Fruit fly (Drosophila melanogaster) whole organism, prepupa: ENCODE data around the gene HisRS.
A peak's percentile ranks its signal among the peaks of the same experiment; 100 is the strongest.

Experiments
- Blimp-1 ChIP-seq: fragments of 200-800 bp; sonication (Bioruptor generic); optimal IDR thresholded peaks from 3 replicates; lab custom pipeline; 2017; ENCODE audit warnings: missing biosample characterization, missing genetic modification characterization, mild to moderate bottlenecking, moderate library complexity, missing genetic modification reagents
- CG10631 ChIP-seq: fragments of 200-800 bp; sonication (Bioruptor generic); optimal IDR thresholded peaks from 2 replicates; lab custom pipeline; 2016; ENCODE audit warnings: missing biosample characterization, missing genetic modification characterization
- CG11294 ChIP-seq: fragments of 200-800 bp; sonication (Bioruptor generic); IDR thresholded peaks from 2 replicates; pipeline ENCODE4 v1.3.6; 2022; ENCODE audit warnings: missing biosample characterization, missing genetic modification characterization
- CG11902 ChIP-seq: fragments of 200-800 bp; sonication (Bioruptor generic); optimal IDR thresholded peaks from 3 replicates; lab custom pipeline; 2016; ENCODE audit warnings: missing biosample characterization, missing genetic modification characterization
- CG15336 ChIP-seq: fragments of 200-800 bp; sonication (Bioruptor generic); IDR thresholded peaks from 2 replicates; pipeline ENCODE4 v1.3.6; 2022; ENCODE audit warnings: missing biosample characterization, missing genetic modification characterization
- CG16779 ChIP-seq: fragments of 200-800 bp; sonication (Bioruptor generic); optimal IDR thresholded peaks from 3 replicates; lab custom pipeline; 2017; ENCODE audit warnings: missing biosample characterization, mild to moderate bottlenecking, missing genetic modification characterization
- CG3032 ChIP-seq: fragments of 200-800 bp; optimal IDR thresholded peaks from 2 replicates; lab custom pipeline; 2019; ENCODE audit warnings: missing biosample characterization, mild to moderate bottlenecking, missing genetic modification characterization, moderate library complexity
- CG31627 ChIP-seq: fragments of 200-800 bp; sonication (Bioruptor generic); optimal IDR thresholded peaks from 3 replicates; lab custom pipeline; 2016; ENCODE audit warnings: missing biosample characterization, missing genetic modification characterization
- CG32006 ChIP-seq: fragments of 200-800 bp; sonication (Bioruptor generic); optimal IDR thresholded peaks from 3 replicates; lab custom pipeline; 2017; ENCODE audit warnings: missing biosample characterization, mild to moderate bottlenecking, missing genetic modification characterization
- CG34406 ChIP-seq: fragments of 200-800 bp; sonication (Bioruptor generic); optimal IDR thresholded peaks from 3 replicates; lab custom pipeline; 2016; ENCODE audit warnings: missing biosample characterization, missing genetic modification characterization
- CG6163 ChIP-seq: fragments of 200-800 bp; sonication (Bioruptor generic); IDR thresholded peaks from 3 replicates; pipeline ENCODE4 v1.3.6; 2022; ENCODE audit warnings: missing biosample characterization, missing genetic modification characterization
- CG6276 ChIP-seq: fragments of 200-800 bp; sonication (Bioruptor generic); optimal IDR thresholded peaks from 2 replicates; lab custom pipeline; 2017; ENCODE audit warnings: missing biosample characterization, mild to moderate bottlenecking, missing genetic modification characterization
- CG6792 ChIP-seq: fragments of 200-800 bp; sonication (Bioruptor generic); optimal IDR thresholded peaks from 3 replicates; lab custom pipeline; 2016; ENCODE audit warnings: missing biosample characterization, missing genetic modification characterization
- CG6808 ChIP-seq: fragments of 200-800 bp; sonication (Bioruptor generic); optimal IDR thresholded peaks from 3 replicates; lab custom pipeline; 2017; ENCODE audit warnings: missing biosample characterization, missing genetic modification characterization, mild to moderate bottlenecking, moderate library complexity, missing genetic modification reagents
- CG6854 ChIP-seq: fragments of 200-800 bp; sonication (Bioruptor generic); optimal IDR thresholded peaks from 2 replicates; lab custom pipeline; 2017; ENCODE audit warnings: missing biosample characterization, mild to moderate bottlenecking, missing genetic modification characterization
- CG7368 ChIP-seq: fragments of 200-800 bp; sonication (Bioruptor generic); optimal IDR thresholded peaks from 3 replicates; lab custom pipeline; 2016; ENCODE audit warnings: missing biosample characterization, missing genetic modification characterization
- CG8119 ChIP-seq: fragments of 200-800 bp; sonication (Bioruptor generic); IDR thresholded peaks from 3 replicates; pipeline ENCODE4 v1.3.6; 2022; ENCODE audit warnings: missing biosample characterization, missing genetic modification characterization
- CG8319 ChIP-seq: fragments of 200-800 bp; sonication (Bioruptor generic); optimal IDR thresholded peaks from 3 replicates; lab custom pipeline; 2016; ENCODE audit warnings: missing biosample characterization, missing genetic modification characterization
- CG8632 ChIP-seq: fragments of 200-800 bp; sonication (Bioruptor generic); optimal IDR thresholded peaks from 3 replicates; lab custom pipeline; 2016; ENCODE audit warnings: missing biosample characterization, missing genetic modification characterization
- Eip75B ChIP-seq: fragments of 200-800 bp; sonication (Bioruptor generic); optimal IDR thresholded peaks from 3 replicates; lab custom pipeline; 2016; ENCODE audit warnings: missing biosample characterization, missing genetic modification characterization
- Eip78C ChIP-seq: fragments of 200-800 bp; sonication (Bioruptor generic); peaks from one replicate; lab custom pipeline; 2016; ENCODE audit warnings: missing biosample characterization, missing genetic modification characterization
- Eip93F ChIP-seq: fragments of 200-800 bp; sonication (Bioruptor generic); optimal IDR thresholded peaks from 2 replicates; lab custom pipeline; 2016; ENCODE audit warnings: missing biosample characterization, mild to moderate bottlenecking, missing genetic modification characterization
- Ets21C ChIP-seq: fragments of 200-800 bp; sonication (Bioruptor generic); optimal IDR thresholded peaks from 3 replicates; lab custom pipeline; 2016; ENCODE audit warnings: missing biosample characterization, missing genetic modification characterization
- Ets96B ChIP-seq: fragments of 200-800 bp; optimal IDR thresholded peaks from 2 replicates; lab custom pipeline; 2019; ENCODE audit warnings: missing biosample characterization, mild to moderate bottlenecking, missing genetic modification characterization, moderate library complexity
- Gug ChIP-seq: fragments of 200-800 bp; sonication (Bioruptor generic); IDR thresholded peaks from 2 replicates; pipeline ENCODE4 v1.3.6; 2022; ENCODE audit warnings: missing biosample characterization, missing genetic modification characterization
- Hr39 ChIP-seq: fragments of 200-800 bp; sonication (Bioruptor generic); optimal IDR thresholded peaks from 2 replicates; lab custom pipeline; 2016; ENCODE audit warnings: missing biosample characterization, missing genetic modification characterization
- Hr4 ChIP-seq: fragments of 200-800 bp; sonication (Bioruptor generic); optimal IDR thresholded peaks from 3 replicates; lab custom pipeline; 2016; ENCODE audit warnings: missing biosample characterization, missing genetic modification characterization
- Lpt ChIP-seq: fragments of 200-800 bp; sonication (Bioruptor generic); optimal IDR thresholded peaks from 3 replicates; lab custom pipeline; 2016; ENCODE audit warnings: missing biosample characterization, missing genetic modification characterization
- Met ChIP-seq: fragments of 200-800 bp; sonication (Bioruptor generic); optimal IDR thresholded peaks from 3 replicates; lab custom pipeline; 2016; ENCODE audit warnings: missing biosample characterization, missing genetic modification characterization
- Smox ChIP-seq: fragments of 200-800 bp; sonication (Bioruptor generic); optimal IDR thresholded peaks from 3 replicates; lab custom pipeline; 2016; ENCODE audit warnings: missing biosample characterization, missing genetic modification characterization
- Sox102F ChIP-seq: fragments of 200-800 bp; sonication (Bioruptor generic); optimal IDR thresholded peaks from 2 replicates; lab custom pipeline; 2016; ENCODE audit warnings: missing biosample characterization, mild to moderate bottlenecking, missing genetic modification characterization
- Sox15 ChIP-seq: fragments of 200-800 bp; sonication (Bioruptor generic); optimal IDR thresholded peaks from 3 replicates; lab custom pipeline; 2016; ENCODE audit warnings: missing biosample characterization, missing genetic modification characterization
- achi ChIP-seq: fragments of 200-800 bp; sonication (Bioruptor generic); optimal IDR thresholded peaks from 3 replicates; lab custom pipeline; 2016; ENCODE audit warnings: missing biosample characterization, missing genetic modification characterization
- cyc ChIP-seq: fragments of 200-800 bp; sonication (Bioruptor generic); optimal IDR thresholded peaks from 3 replicates; lab custom pipeline; 2016; ENCODE audit warnings: missing biosample characterization, missing genetic modification characterization
- dac ChIP-seq: fragments of 200-800 bp; sonication (Bioruptor generic); optimal IDR thresholded peaks from 2 replicates; lab custom pipeline; 2017; ENCODE audit warnings: missing biosample characterization, mild to moderate bottlenecking, missing genetic modification characterization
- dsx ChIP-seq: fragments of 200-800 bp; optimal IDR thresholded peaks from 3 replicates; lab custom pipeline; 2019; ENCODE audit warnings: missing biosample characterization, mild to moderate bottlenecking, missing genetic modification characterization, moderate library complexity; ENCODE audit not compliant: poor library complexity, severe bottlenecking
- eg ChIP-seq: fragments of 200-800 bp; sonication (Bioruptor generic); IDR thresholded peaks from 3 replicates; pipeline ENCODE4 v1.3.6; 2022; ENCODE audit warnings: missing biosample characterization, missing genetic modification characterization
- esn ChIP-seq: fragments of 200-800 bp; sonication (Bioruptor generic); optimal IDR thresholded peaks from 2 replicates; lab custom pipeline; 2016; ENCODE audit warnings: missing biosample characterization, mild to moderate bottlenecking, missing genetic modification characterization, moderate library complexity
- fd59A ChIP-seq: fragments of 200-800 bp; sonication (Bioruptor generic); optimal IDR thresholded peaks from 2 replicates; lab custom pipeline; 2017; ENCODE audit warnings: missing biosample characterization, mild to moderate bottlenecking, missing genetic modification characterization, missing genetic modification reagents
- fkh ChIP-seq: fragments of 200-800 bp; sonication (Bioruptor generic); optimal IDR thresholded peaks from 3 replicates; lab custom pipeline; 2017; ENCODE audit warnings: missing biosample characterization, mild to moderate bottlenecking, missing genetic modification characterization, moderate library complexity
- net ChIP-seq: fragments of 200-800 bp; sonication (Bioruptor generic); optimal IDR thresholded peaks from 3 replicates; lab custom pipeline; 2016; ENCODE audit warnings: missing biosample characterization, missing genetic modification characterization
- pdm3 ChIP-seq: fragments of 200-800 bp; sonication (Bioruptor generic); optimal IDR thresholded peaks from 3 replicates; lab custom pipeline; 2016; ENCODE audit warnings: missing biosample characterization, missing genetic modification characterization
- salr ChIP-seq, 2 experiments: fragments of 200-800 bp; sonication (Bioruptor generic); optimal IDR thresholded peaks; 3 replicates each; lab custom pipeline; 2016 to 2018; ENCODE audit warnings: missing biosample characterization in 2 of 2, missing genetic modification characterization in 2 of 2, mild to moderate bottlenecking in 1 of 2
- ss ChIP-seq, 2 experiments: fragments of 200-800 bp; sonication (Bioruptor generic); optimal IDR thresholded peaks; 2 replicates in 1 of 2; 3 replicates in 1 of 2; lab custom pipeline; 2017 to 2018; ENCODE audit warnings: mild to moderate bottlenecking in 2 of 2, missing biosample characterization in 2 of 2, missing genetic modification characterization in 2 of 2, moderate library complexity in 1 of 2
- svp ChIP-seq: fragments of 200-800 bp; sonication (Bioruptor generic); peaks from one replicate; lab custom pipeline; 2016; ENCODE audit warnings: missing biosample characterization, missing genetic modification characterization

The HisRS gene

DNA sequence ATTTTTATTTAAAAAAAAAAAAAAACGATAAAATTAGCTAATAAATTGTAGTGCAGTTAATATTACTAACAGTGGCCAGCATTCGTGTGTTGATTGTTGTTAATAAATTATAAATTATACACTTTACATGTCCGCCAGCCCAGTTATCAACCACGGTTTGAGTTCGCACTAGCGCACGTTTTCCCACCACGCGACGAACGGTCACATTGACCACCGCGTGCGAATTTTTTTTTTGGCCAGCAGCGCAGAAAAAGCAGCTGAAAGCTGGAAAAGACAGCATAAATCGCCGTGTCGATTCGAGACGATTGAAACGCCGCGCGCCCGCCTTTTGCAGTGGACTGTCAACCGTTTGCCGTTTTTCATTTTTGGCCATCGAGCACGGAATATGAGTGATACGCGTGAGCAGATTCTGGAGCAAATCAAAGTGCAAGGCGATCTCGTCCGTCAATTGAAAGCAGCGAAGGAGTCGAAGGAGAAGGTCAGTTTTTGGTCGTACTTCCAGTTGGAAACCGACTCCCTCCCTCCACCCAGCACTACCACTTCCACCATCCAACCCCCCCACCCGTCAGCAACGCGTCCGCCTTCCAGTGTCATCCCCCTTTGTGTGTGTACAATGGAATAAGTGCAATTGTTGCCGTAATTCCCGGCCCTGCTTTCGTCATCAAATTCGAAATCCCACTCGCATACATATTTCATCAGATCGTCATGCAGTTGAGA is at the start of gene HisRS, which contains the start of gene Bx:
Gene HisRS (plus strand): TSS at position 224 of the 717 bp plus-strand sequence.
Gene Bx (plus strand): TSS at position 224 of the 717 bp plus-strand sequence.
- TF ChIP-seq svp (GFP tag; lab: Kevin White, UChicago) (no peak), eg (GFP tag; lab: Robert Waterston, UW) (peak; percentile 26; the same call in 1 of the 3 replicates), CG6276 (peak; percentile 2), Eip78C (GFP tag; lab: Kevin White, UChicago) (peak; percentile 9)

DNA sequence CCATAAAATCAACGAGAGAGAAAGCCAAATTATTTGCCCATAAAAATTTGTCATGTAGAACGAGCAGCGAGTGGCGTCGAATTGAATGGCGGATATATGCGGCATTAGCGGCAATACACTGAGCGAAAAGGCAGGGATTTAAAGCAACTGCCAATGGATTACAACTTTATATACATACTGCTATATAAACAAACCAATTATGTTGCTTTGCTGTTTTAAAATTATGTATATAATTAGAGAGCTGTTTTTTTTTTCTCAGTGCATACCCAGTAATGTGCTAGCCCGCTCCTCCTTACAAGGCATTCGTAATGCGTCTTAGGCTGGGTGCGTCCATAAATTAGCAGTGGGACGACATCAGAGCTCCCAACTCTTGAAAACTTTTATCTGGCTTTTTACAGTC is 47.3 kb upstream of the HisRS start:
- no peak for TF ChIP-seq CG8119
- TF ChIP-seq pdm3: no peak
- TF ChIP-seq fd59A: no peak
- TF ChIP-seq Blimp-1 (GFP tag; lab: Kevin White, UChicago): no peak

DNA sequence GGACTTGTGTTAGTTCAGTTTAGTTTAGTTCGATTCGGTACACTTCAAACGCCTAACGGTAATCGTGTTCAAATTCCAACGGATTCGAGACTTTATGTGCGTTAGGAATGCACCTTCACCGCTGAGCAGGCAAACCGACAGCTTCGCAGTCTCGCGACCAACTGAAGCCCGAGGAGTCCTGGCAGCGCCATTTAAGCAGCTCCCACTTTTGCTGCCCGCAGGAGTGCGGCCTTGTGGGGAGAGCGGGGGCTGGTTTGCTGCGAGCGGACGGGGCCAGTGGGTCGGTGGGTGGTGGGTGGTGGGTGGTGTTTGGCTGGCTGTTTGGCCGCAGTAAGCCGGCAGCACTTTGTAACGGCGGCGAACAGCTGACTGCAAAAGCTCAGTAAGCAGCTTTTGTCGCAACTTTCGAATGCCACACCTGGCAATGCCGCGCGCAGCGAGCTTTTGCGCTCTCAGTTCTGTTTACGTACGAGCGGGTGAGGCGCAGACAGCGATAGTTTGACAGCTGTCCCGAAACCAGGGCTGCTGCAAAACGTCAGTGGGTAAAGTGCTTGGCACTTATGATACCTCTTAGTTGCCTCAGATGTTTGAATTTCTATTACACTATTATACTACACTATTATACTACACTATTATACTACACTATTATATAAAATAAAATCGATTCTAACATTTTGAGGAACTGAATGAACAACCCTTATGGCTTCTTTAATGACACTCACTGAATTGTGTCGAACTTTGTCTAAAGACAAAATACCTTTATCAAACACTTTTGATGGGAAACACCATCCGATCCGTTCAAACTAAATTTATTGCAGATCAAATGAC is 35.7 kb upstream of the HisRS start, which contains the start of gene CG32547:
Gene CG32547 (minus strand): TSS at position 181 of the 828 bp plus-strand sequence.
- TF ChIP-seq fd59A (no peak), CG8632 (GFP tag; lab: Kevin White, UChicago) (no peak), CG11902 (GFP tag; lab: Kevin White, UChicago) (no peak), Hr39 (GFP tag; lab: Kevin White, UChicago) (peak; percentile 3), Gug (GFP tag; lab: Robert Waterston, UW) (no peak), net (GFP tag; lab: Kevin White, UChicago) (no peak), eg (GFP tag; lab: Robert Waterston, UW) (peak; percentile 15; the same call in 2 of the 3 replicates), Ets21C (GFP tag; lab: Kevin White, UChicago) (no peak), CG10631 (no peak), CG34406 (GFP tag; lab: Kevin White, UChicago) (no peak), CG8119 (no peak; the same call in 2 of the 3 replicates), CG6276 (no peak), Met (GFP tag; lab: Kevin White, UChicago) (peak; percentile 43), salr (GFP tag; optimal IDR thresholded peaks at IDR 0.05; lab: Kevin White, UChicago) (no peak), svp (GFP tag; lab: Kevin White, UChicago) (peak; percentile 36), achi (GFP tag; lab: Kevin White, UChicago) (peak; percentile 91), cyc (GFP tag; lab: Kevin White, UChicago) (no peak), Hr4 (GFP tag; lab: Kevin White, UChicago) (peak; percentile 33), CG15336 (GFP tag; lab: Robert Waterston, UW) (no peak), CG6163 (GFP tag; lab: Robert Waterston, UW) (peak; percentile 34; the same call in 1 of the 3 replicates), CG7368 (no peak), CG11294 (no peak), Smox (GFP tag; lab: Kevin White, UChicago) (no peak), Eip93F (GFP tag; lab: Kevin White, UChicago) (no peak), dac (no peak), CG6792 (GFP tag; lab: Kevin White, UChicago) (no peak), CG32006 (GFP tag; lab: Kevin White, UChicago) (peak; percentile 23), ss (GFP tag; optimal IDR thresholded peaks at IDR 0.05; lab: Kevin White, UChicago) (no peak), fkh (peak; percentile 89), Sox102F (no peak), CG6854 (GFP tag; lab: Kevin White, UChicago) (no peak), CG16779 (tag; lab: Kevin White, UChicago) (no peak), Ets96B (peak; percentile 2), dsx (no peak), esn (GFP tag; lab: Kevin White, UChicago) (peak; percentile 14), CG31627 (GFP tag; lab: Kevin White, UChicago) (no peak), Eip75B (GFP tag; lab: Kevin White, UChicago) (no peak), Lpt (no peak), CG8319 (no peak), Sox15 (no peak), CG6808 (GFP tag; lab: Kevin White, UChicago) (peak; percentile 12), CG3032 (tag; lab: Kevin White, UChicago) (no peak)
